Worm (Caenorhabditis elegans): Measurements from ENCODE around the gene H25K10.4.

Gene H25K10.4

ce11 chrIV:16225747-16226146 lies at the start of gene H25K10.4:
Gene H25K10.4 (plus strand): TSS chrIV:16226047.
- TF ChIP-seq dao-5 (tag; optimal IDR thresholded peaks at IDR 0.05) (no peak), W03F9.2 (tag; optimal IDR thresholded peaks at IDR 0.05) (no peak), him-1 (tag; optimal IDR thresholded peaks at IDR 0.05) (no peak)

- TF ChIP-seq dao-5 (tag; optimal IDR thresholded peaks at IDR 0.05): no peak
These were observed 49.0 kb upstream of the H25K10.4 start for ce11 chrIV:16176808-16177207.

DNA sequence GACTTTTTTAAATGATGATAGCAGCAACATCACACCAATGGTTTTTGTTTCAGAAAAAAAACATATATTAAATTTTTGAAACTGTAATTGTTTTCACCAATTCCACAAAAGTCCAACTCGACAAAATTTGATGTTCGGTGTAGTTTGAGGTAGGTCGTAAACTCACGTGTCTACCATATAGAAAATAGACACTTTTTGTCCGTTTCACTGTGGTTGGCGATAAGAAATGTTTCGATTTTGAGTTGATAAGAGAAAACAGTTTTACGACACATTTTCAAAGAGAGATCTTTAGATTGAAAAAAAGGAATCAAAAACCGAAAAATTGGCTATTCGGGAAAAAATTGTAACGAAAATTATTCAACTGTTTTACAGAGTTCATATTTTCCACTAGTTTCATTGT lies 47.4 kb upstream of the H25K10.4 start:
- TF ChIP-seq him-1 (tag; optimal IDR thresholded peaks at IDR 0.05) (no peak), dao-5 (tag; optimal IDR thresholded peaks at IDR 0.05) (no peak), W03F9.2 (tag; optimal IDR thresholded peaks at IDR 0.05) (no peak)

- TF ChIP-seq dao-5 (tag; optimal IDR thresholded peaks at IDR 0.05): no peak
- TF ChIP-seq W03F9.2 (tag; optimal IDR thresholded peaks at IDR 0.05): no peak
- TF ChIP-seq him-1 (tag; optimal IDR thresholded peaks at IDR 0.05): no peak
These were observed 44.9 kb upstream of the H25K10.4 start for ce11 chrIV:16180898-16181482.

ce11 chrIV:16184521-16184920 lies 41.3 kb upstream of the H25K10.4 start, which contains the start of gene Y105C5B.1413:
Gene Y105C5B.1413 (minus strand): TSS chrIV:16184621.
- no peak for TF ChIP-seq dao-5 (tag; optimal IDR thresholded peaks at IDR 0.05)
- no peak for TF ChIP-seq W03F9.2 (tag; optimal IDR thresholded peaks at IDR 0.05)

DNA sequence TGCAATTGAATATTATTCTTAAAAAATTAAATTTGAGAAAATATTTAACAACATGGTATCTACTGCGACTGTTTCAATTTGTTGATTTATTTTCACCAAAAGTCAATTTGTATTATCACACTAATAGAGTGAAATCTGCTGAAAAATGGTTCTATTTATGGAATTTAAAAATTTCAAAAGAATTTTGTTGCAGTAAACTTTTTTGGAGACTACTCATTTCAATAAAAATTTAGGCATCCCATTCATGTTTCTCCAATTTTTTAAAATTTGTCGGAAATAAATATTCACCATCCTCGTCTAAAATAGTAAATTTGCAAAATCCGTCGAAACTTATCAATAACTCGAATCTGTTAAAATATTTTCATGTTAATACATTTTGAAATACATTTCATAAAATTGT lies 39.8 kb upstream of the H25K10.4 start:
- no peak for TF ChIP-seq dao-5 (tag; optimal IDR thresholded peaks at IDR 0.05)
- TF ChIP-seq him-1 (tag; optimal IDR thresholded peaks at IDR 0.05): no peak
- no peak for TF ChIP-seq W03F9.2 (tag; optimal IDR thresholded peaks at IDR 0.05)

ce11 chrIV:16191597-16191996 lies 34.2 kb upstream of the H25K10.4 start:
- TF ChIP-seq him-1 (tag; optimal IDR thresholded peaks at IDR 0.05) (no peak), W03F9.2 (tag; optimal IDR thresholded peaks at IDR 0.05) (no peak), dao-5 (tag; optimal IDR thresholded peaks at IDR 0.05) (no peak)

ce11 chrIV:16192754-16193153 lies 33.1 kb upstream of the H25K10.4 start:
- TF ChIP-seq dao-5 (tag; optimal IDR thresholded peaks at IDR 0.05): no peak
- no peak for TF ChIP-seq W03F9.2 (tag; optimal IDR thresholded peaks at IDR 0.05)
- no peak for TF ChIP-seq him-1 (tag; optimal IDR thresholded peaks at IDR 0.05)

ce11 chrIV:16196717-16197116 lies 29.1 kb upstream of the H25K10.4 start, which contains the start of gene Y7A9A.1:
Gene Y7A9A.1 (plus strand): TSS chrIV:16197017.
- TF ChIP-seq dao-5 (tag; optimal IDR thresholded peaks at IDR 0.05) (no peak), him-1 (tag; optimal IDR thresholded peaks at IDR 0.05) (no peak), W03F9.2 (tag; optimal IDR thresholded peaks at IDR 0.05) (no peak)

DNA sequence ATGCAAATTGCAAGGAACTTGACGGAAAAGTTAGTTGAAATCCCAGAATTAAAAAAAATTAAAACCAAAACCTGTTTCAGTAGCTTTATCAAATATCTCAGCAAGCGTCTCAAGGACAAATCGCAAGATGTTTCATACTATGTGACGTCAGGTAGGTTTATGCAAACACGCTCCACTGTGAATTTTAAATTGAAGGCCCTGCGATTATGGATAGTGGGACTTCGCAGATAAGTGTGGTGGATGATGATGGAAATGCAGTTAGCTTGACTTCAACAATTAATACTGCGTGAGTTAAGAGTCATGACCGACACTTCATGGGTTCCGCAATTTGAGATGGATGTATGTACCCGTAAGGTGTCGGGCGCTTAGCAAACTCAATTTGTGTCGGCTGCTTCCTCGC lies 26.0 kb upstream of the H25K10.4 start:
- no peak for TF ChIP-seq him-1 (tag; optimal IDR thresholded peaks at IDR 0.05)
- no peak for TF ChIP-seq W03F9.2 (tag; optimal IDR thresholded peaks at IDR 0.05)
- TF ChIP-seq dao-5 (tag; optimal IDR thresholded peaks at IDR 0.05): no peak

- TF ChIP-seq him-1 (tag; optimal IDR thresholded peaks at IDR 0.05) (no peak), W03F9.2 (tag; optimal IDR thresholded peaks at IDR 0.05) (no peak), dao-5 (tag; optimal IDR thresholded peaks at IDR 0.05) (no peak)
These were observed 23.8 kb upstream of the H25K10.4 start, which contains the start of gene H25K10.1 for ce11 chrIV:16202074-16202473. Gene H25K10.1 (plus strand): TSS chrIV:16202374.

DNA sequence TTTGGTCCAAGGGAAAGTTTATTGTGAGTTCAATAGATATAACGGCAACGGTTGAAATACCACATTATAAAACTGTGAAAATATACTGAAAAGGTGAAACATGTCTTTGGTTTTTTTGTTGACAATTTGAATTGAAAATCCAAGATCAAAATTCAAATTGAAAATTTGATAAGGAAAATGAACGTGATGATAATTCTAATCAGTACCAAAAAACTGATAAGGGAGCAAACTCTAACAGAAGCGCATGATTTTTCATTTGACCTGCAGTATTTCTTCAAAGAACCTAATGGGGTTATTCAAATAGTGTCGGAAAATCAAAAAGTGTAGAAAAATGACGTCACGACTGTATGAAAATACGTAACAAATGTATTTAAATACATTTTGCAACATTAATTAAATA lies 22.5 kb upstream of the H25K10.4 start:
- TF ChIP-seq dao-5 (tag; optimal IDR thresholded peaks at IDR 0.05) (no peak), W03F9.2 (tag; optimal IDR thresholded peaks at IDR 0.05) (no peak), him-1 (tag; optimal IDR thresholded peaks at IDR 0.05) (no peak)

- TF ChIP-seq W03F9.2 (tag; optimal IDR thresholded peaks at IDR 0.05) (no peak), him-1 (tag; optimal IDR thresholded peaks at IDR 0.05) (no peak), dao-5 (tag; optimal IDR thresholded peaks at IDR 0.05) (no peak)
These were observed 14.9 kb upstream of the H25K10.4 start, which contains the start of gene H25K10.2 for ce11 chrIV:16210913-16211312. Gene H25K10.2 (minus strand): TSS chrIV:16211013.

DNA sequence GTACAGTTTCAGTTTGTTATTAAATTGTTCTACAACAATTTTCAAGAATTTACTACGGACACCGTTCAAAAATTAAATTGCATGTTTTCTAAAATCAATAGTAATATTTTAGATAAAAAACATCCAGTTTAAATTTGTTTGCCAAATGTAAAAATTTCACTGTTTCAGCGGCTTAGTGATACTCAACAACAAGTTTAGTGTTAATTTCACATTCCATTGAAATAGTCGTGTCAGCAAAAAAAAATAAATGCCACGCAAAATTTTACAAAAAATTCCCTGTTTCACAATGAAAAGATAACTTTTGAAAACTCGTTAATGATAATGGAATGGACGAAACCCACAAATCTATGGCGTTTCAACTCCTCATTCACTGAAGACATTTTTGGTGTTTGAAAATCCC lies 9.7 kb upstream of the H25K10.4 start:
- TF ChIP-seq dao-5 (tag; optimal IDR thresholded peaks at IDR 0.05): no peak
- TF ChIP-seq W03F9.2 (tag; optimal IDR thresholded peaks at IDR 0.05): no peak
- no peak for TF ChIP-seq him-1 (tag; optimal IDR thresholded peaks at IDR 0.05)

ce11 chrIV:16220688-16221087 lies 5.2 kb upstream of the H25K10.4 start:
- TF ChIP-seq dao-5 (tag; optimal IDR thresholded peaks at IDR 0.05) (no peak), W03F9.2 (tag; optimal IDR thresholded peaks at IDR 0.05) (no peak), him-1 (tag; optimal IDR thresholded peaks at IDR 0.05) (no peak)
